Fruit fly (Drosophila melanogaster) whole organism, embryonic: ENCODE measurements around the gene Obp28a.

Experiments
- B-H1 ChIP-seq: fragments of 200-800 bp; sonication (Bioruptor generic); IDR thresholded peaks from 3 replicates; pipeline ENCODE4 v1.3.6; 2022; ENCODE audit warnings: missing biosample characterization, missing genetic modification characterization
- Bgb ChIP-seq: fragments of 200-800 bp; sonication (Bioruptor generic); IDR thresholded peaks from 2 replicates; pipeline ENCODE4 v1.3.6; 2022; ENCODE audit warnings: missing biosample characterization, missing genetic modification characterization; ENCODE audit not compliant: partially characterized antibody
- BtbVII ChIP-seq: fragments of 200-800 bp; sonication (Bioruptor generic); optimal IDR thresholded peaks from 3 replicates; lab custom pipeline; 2017; ENCODE audit warnings: missing biosample characterization, mild to moderate bottlenecking, missing genetic modification characterization
- CG1024 ChIP-seq: fragments of 200-800 bp; sonication (Bioruptor generic); IDR thresholded peaks from 2 replicates; pipeline ENCODE4 v1.3.6; 2022; ENCODE audit warnings: missing biosample characterization, missing genetic modification characterization
- CG12219 ChIP-seq: fragments of 200-800 bp; sonication (Bioruptor generic); optimal IDR thresholded peaks from 3 replicates; lab custom pipeline; 2018; ENCODE audit warnings: missing biosample characterization, mild to moderate bottlenecking, missing genetic modification characterization
- CG12659 ChIP-seq: fragments of 200-800 bp; sonication (Bioruptor generic); optimal IDR thresholded peaks from 3 replicates; lab custom pipeline; 2017; ENCODE audit warnings: mild to moderate bottlenecking, missing biosample characterization, missing genetic modification reagents, missing genetic modification characterization
- CG15479 ChIP-seq: fragments of 200-800 bp; sonication (Bioruptor generic); optimal IDR thresholded peaks from 3 replicates; lab custom pipeline; 2019; ENCODE audit warnings: missing biosample characterization, mild to moderate bottlenecking, missing genetic modification characterization, moderate library complexity
- CG16813 ChIP-seq: fragments of 200-800 bp; sonication (Bioruptor generic); IDR thresholded peaks from 3 replicates; pipeline ENCODE4 v1.3.6; 2022; ENCODE audit warnings: missing biosample characterization, missing genetic modification characterization; ENCODE audit not compliant: partially characterized antibody
- CG17186 ChIP-seq: fragments of 200-800 bp; sonication (Bioruptor generic); optimal IDR thresholded peaks from 3 replicates; lab custom pipeline; 2017; ENCODE audit warnings: missing biosample characterization, missing genetic modification reagents, missing genetic modification characterization
- CG18619 ChIP-seq: fragments of 200-800 bp; sonication (Bioruptor generic); optimal IDR thresholded peaks from 3 replicates; lab custom pipeline; 2017; ENCODE audit warnings: missing biosample characterization, mild to moderate bottlenecking, missing genetic modification characterization
- CG2875 ChIP-seq: fragments of 200-800 bp; sonication (Bioruptor generic); optimal IDR thresholded peaks from 2 replicates; lab custom pipeline; 2017; ENCODE audit warnings: missing biosample characterization, mild to moderate bottlenecking, missing genetic modification characterization, missing genetic modification reagents
- CG4707 ChIP-seq: fragments of 200-800 bp; sonication (Bioruptor generic); optimal IDR thresholded peaks from 2 replicates; lab custom pipeline; 2018; ENCODE audit warnings: missing biosample characterization, mild to moderate bottlenecking, missing genetic modification characterization, moderate library complexity
- CG4820 ChIP-seq: fragments of 200-800 bp; sonication (Bioruptor generic); optimal IDR thresholded peaks from 3 replicates; lab custom pipeline; 2016; ENCODE audit warnings: missing biosample characterization, missing genetic modification characterization
- CG6813 ChIP-seq: fragments of 200-800 bp; sonication (Bioruptor generic); optimal IDR thresholded peaks from 2 replicates; lab custom pipeline; 2017; ENCODE audit warnings: missing biosample characterization, missing genetic modification characterization, mild to moderate bottlenecking, moderate library complexity, missing genetic modification reagents
- CG7745 ChIP-seq: fragments of 200-800 bp; sonication (Bioruptor generic); optimal IDR thresholded peaks from 2 replicates; lab custom pipeline; 2018; ENCODE audit warnings: missing biosample characterization, mild to moderate bottlenecking, missing genetic modification characterization, moderate library complexity
- CG9797 ChIP-seq: fragments of 200-800 bp; sonication (Bioruptor generic); optimal IDR thresholded peaks from 3 replicates; lab custom pipeline; 2018; ENCODE audit warnings: missing biosample characterization, mild to moderate bottlenecking, missing genetic modification characterization
- CoRest ChIP-seq: fragments of 200-800 bp; sonication (Bioruptor generic); optimal IDR thresholded peaks from 3 replicates; lab custom pipeline; 2018; ENCODE audit warnings: missing biosample characterization, mild to moderate bottlenecking, missing genetic modification characterization, moderate library complexity
- Dad ChIP-seq: fragments of 200-800 bp; sonication (Bioruptor generic); optimal IDR thresholded peaks from 3 replicates; lab custom pipeline; 2016; ENCODE audit warnings: missing biosample characterization, missing genetic modification characterization
- Ets97D ChIP-seq: fragments of 200-800 bp; sonication (Bioruptor generic); optimal IDR thresholded peaks from 3 replicates; lab custom pipeline; 2016; ENCODE audit warnings: missing biosample characterization, missing genetic modification characterization
- H15 ChIP-seq: fragments of 200-800 bp; sonication (Bioruptor generic); IDR thresholded peaks from 3 replicates; pipeline ENCODE4 v1.3.6; 2022; ENCODE audit warnings: missing biosample characterization, missing genetic modification characterization
- Lhr ChIP-seq: fragments of 200-800 bp; sonication (Bioruptor generic); optimal IDR thresholded peaks from 3 replicates; lab custom pipeline; 2017; ENCODE audit warnings: mild to moderate bottlenecking, missing biosample characterization, missing genetic modification reagents, missing genetic modification characterization
- Meics ChIP-seq: fragments of 200-800 bp; sonication (Bioruptor generic); optimal IDR thresholded peaks from 2 replicates; lab custom pipeline; 2017; ENCODE audit warnings: missing biosample characterization, mild to moderate bottlenecking, missing genetic modification characterization
- Pdp1 ChIP-seq, 2 experiments: fragments of 200-800 bp; sonication (Bioruptor generic); optimal IDR thresholded peaks; 3 replicates each; lab custom pipeline; 2016; ENCODE audit warnings: missing biosample characterization in 2 of 2, missing genetic modification characterization in 2 of 2, mild to moderate bottlenecking in 1 of 2, moderate library complexity in 1 of 2
- YL-1 ChIP-seq: fragments of 200-800 bp; sonication (Bioruptor generic); optimal IDR thresholded peaks from 3 replicates; lab custom pipeline; 2017; ENCODE audit warnings: missing biosample characterization, mild to moderate bottlenecking, missing genetic modification characterization
- bowl ChIP-seq: fragments of 200-800 bp; sonication (Bioruptor generic); IDR thresholded peaks from 2 replicates; pipeline ENCODE4 v1.3.6; 2022; ENCODE audit warnings: missing biosample characterization, missing genetic modification characterization
- caup ChIP-seq: fragments of 200-800 bp; sonication (Bioruptor generic); optimal IDR thresholded peaks from 3 replicates; lab custom pipeline; 2017; ENCODE audit warnings: missing biosample characterization, mild to moderate bottlenecking, missing genetic modification characterization, moderate library complexity; ENCODE audit not compliant: severe bottlenecking
- cg ChIP-seq: fragments of 200-800 bp; sonication (Bioruptor generic); optimal IDR thresholded peaks from 3 replicates; lab custom pipeline; 2019; ENCODE audit warnings: missing biosample characterization, mild to moderate bottlenecking, missing genetic modification characterization, moderate library complexity
- ci ChIP-seq: fragments of 200-800 bp; sonication (Bioruptor generic); IDR thresholded peaks from 3 replicates; pipeline ENCODE4 v1.3.6; 2022; ENCODE audit warnings: missing biosample characterization, missing genetic modification characterization
- corto ChIP-seq: fragments of 200-800 bp; sonication (Bioruptor generic); optimal IDR thresholded peaks from 2 replicates; lab custom pipeline; 2016; ENCODE audit warnings: missing biosample characterization, mild to moderate bottlenecking, missing genetic modification characterization, moderate library complexity
- crp ChIP-seq, 2 experiments: fragments of 200-800 bp; sonication (Bioruptor generic); optimal IDR thresholded peaks; 2 replicates in 1 of 2; 3 replicates in 1 of 2; lab custom pipeline; 2017; ENCODE audit warnings: missing biosample characterization in 2 of 2, missing genetic modification characterization in 2 of 2, mild to moderate bottlenecking in 1 of 2, moderate library complexity in 1 of 2
- dimm ChIP-seq: fragments of 200-800 bp; sonication (Bioruptor generic); IDR thresholded peaks from 2 replicates; pipeline ENCODE4 v1.3.6; 2022; ENCODE audit warnings: missing biosample characterization, missing genetic modification characterization
- exex ChIP-seq: fragments of 200-800 bp; sonication (Bioruptor generic); optimal IDR thresholded peaks from 4 replicates; lab custom pipeline; 2018; ENCODE audit warnings: missing biosample characterization, mild to moderate bottlenecking, missing genetic modification characterization, moderate library complexity
- eyg ChIP-seq: fragments of 200-800 bp; sonication (Bioruptor generic); optimal IDR thresholded peaks from 3 replicates; lab custom pipeline; 2016; ENCODE audit warnings: missing biosample characterization, missing genetic modification characterization
- fd96Cb ChIP-seq: fragments of 200-800 bp; sonication (Bioruptor generic); optimal IDR thresholded peaks from 2 replicates; lab custom pipeline; 2018; ENCODE audit warnings: missing biosample characterization, mild to moderate bottlenecking, missing genetic modification characterization, moderate library complexity
- fru ChIP-seq: fragments of >200 bp; optimal IDR thresholded peaks from 2 replicates; lab custom pipeline; 2017
- gsb ChIP-seq: fragments of 200-800 bp; sonication (Bioruptor generic); IDR thresholded peaks from 2 replicates; pipeline ENCODE4 v1.3.6; 2022; ENCODE audit warnings: missing biosample characterization, missing genetic modification characterization
- insv ChIP-seq, 2 experiments: fragments of 200-800 bp; sonication (Bioruptor generic); optimal IDR thresholded peaks; 3 replicates each; lab custom pipeline; 2016 to 2018; ENCODE audit warnings: missing biosample characterization in 2 of 2, missing genetic modification characterization in 2 of 2
- jing ChIP-seq: fragments of 200-800 bp; sonication (Bioruptor generic); optimal IDR thresholded peaks from 2 replicates; lab custom pipeline; 2018; ENCODE audit warnings: missing biosample characterization, mild to moderate bottlenecking, missing genetic modification characterization
- kay ChIP-seq: fragments of 200-800 bp; sonication (Bioruptor generic); optimal IDR thresholded peaks from 2 replicates; lab custom pipeline; 2016; ENCODE audit warnings: missing biosample characterization, missing genetic modification characterization
- kni ChIP-seq: fragments of 200-800 bp; sonication (Bioruptor generic); optimal IDR thresholded peaks from 3 replicates; lab custom pipeline; 2017; ENCODE audit warnings: mild to moderate bottlenecking, missing biosample characterization, missing genetic modification reagents, missing genetic modification characterization
- luna ChIP-seq: fragments of 200-800 bp; sonication (Bioruptor generic); optimal IDR thresholded peaks from 2 replicates; lab custom pipeline; 2016; ENCODE audit warnings: missing biosample characterization, missing genetic modification characterization
- org-1 ChIP-seq: fragments of 200-800 bp; sonication (Bioruptor generic); optimal IDR thresholded peaks from 2 replicates; lab custom pipeline; 2017; ENCODE audit warnings: missing biosample characterization, missing genetic modification characterization
- pb ChIP-seq: fragments of 200-800 bp; sonication (Bioruptor generic); optimal IDR thresholded peaks from 3 replicates; lab custom pipeline; 2016; ENCODE audit warnings: missing biosample characterization, missing genetic modification characterization
- pros ChIP-seq: fragments of 200-800 bp; sonication (Bioruptor generic); optimal IDR thresholded peaks from 3 replicates; lab custom pipeline; 2019; ENCODE audit warnings: missing biosample characterization, mild to moderate bottlenecking, missing genetic modification characterization, moderate library complexity
- pum ChIP-seq: fragments of 200-800 bp; sonication (Bioruptor generic); optimal IDR thresholded peaks from 2 replicates; lab custom pipeline; 2016; ENCODE audit warnings: missing biosample characterization, missing genetic modification characterization
- schlank ChIP-seq: fragments of 200-800 bp; sonication (Bioruptor generic); optimal IDR thresholded peaks from 2 replicates; lab custom pipeline; 2018; ENCODE audit warnings: missing biosample characterization, mild to moderate bottlenecking, missing genetic modification characterization
- shn ChIP-seq: fragments of 200-800 bp; sonication (Bioruptor generic); optimal IDR thresholded peaks from 3 replicates; lab custom pipeline; 2016; ENCODE audit warnings: missing biosample characterization, missing genetic modification characterization
- tap ChIP-seq: fragments of 200-800 bp; optimal IDR thresholded peaks from 3 replicates; lab custom pipeline; 2019; ENCODE audit warnings: missing biosample characterization, mild to moderate bottlenecking, missing genetic modification characterization, moderate library complexity
- twi ChIP-seq: fragments of 200-800 bp; optimal IDR thresholded peaks from 2 replicates; lab custom pipeline; 2019; ENCODE audit warnings: missing biosample characterization, mild to moderate bottlenecking, missing genetic modification characterization, moderate library complexity
- zfh1 ChIP-seq: fragments of 200-800 bp; sonication (Bioruptor generic); IDR thresholded peaks from 3 replicates; pipeline ENCODE4 v1.3.6; 2022; ENCODE audit warnings: missing biosample characterization, missing genetic modification characterization

Gene Obp28a

DNA sequence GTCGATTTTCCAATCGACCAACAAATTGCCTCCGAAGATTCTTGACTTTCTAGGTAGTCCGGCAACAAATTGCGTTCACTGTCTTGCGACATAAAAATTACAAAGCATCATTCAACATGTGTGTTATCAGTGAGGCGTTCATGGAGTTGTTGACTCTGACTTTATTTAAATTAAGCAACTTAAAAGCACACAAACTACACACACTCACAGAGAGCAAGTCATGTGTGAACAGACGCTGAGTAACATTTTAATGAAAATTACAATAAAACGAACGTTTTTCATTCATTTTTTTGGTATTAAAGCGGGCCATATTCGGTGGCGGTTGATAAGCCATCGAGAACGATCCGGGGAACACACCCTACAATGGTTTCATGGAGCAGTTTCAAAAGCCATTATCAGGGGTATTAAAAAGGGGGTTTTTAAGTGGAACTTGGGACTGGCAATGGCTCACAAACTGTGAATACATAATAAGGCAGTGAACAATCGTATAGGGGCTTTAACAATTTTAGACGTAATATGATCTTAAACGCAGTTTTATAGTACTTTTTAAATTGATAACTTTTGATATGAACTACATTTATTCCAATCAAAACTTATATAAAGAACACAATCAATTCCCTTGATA is 31.1 kb upstream of the Obp28a start (continued):
- TF ChIP-seq pros (peak; percentile 28), eyg (GFP tag; lab: Kevin White, UChicago) (peak; percentile 7), tap (tag; lab: Kevin White, UChicago) (no peak), CG16813 (GFP tag; lab: Robert Waterston, UW) (no peak), Ets97D (GFP tag; lab: Kevin White, UChicago) (no peak), CG2875 (GFP tag; lab: Kevin White, UChicago) (no peak), fd96Cb (tag; lab: Kevin White, UChicago) (no peak), fru (lab: Kevin White, UChicago) (no peak), H15 (no peak), kay (GFP tag; lab: Kevin White, UChicago) (no peak), twi (tag; lab: Kevin White, UChicago) (peak; percentile 8), CG1024 (GFP tag; lab: Robert Waterston, UW) (no peak), CG4707 (GFP tag; lab: Kevin White, UChicago) (peak; percentile 34), BtbVII (GFP tag; lab: Kevin White, UChicago) (no peak), CG12219 (GFP tag; lab: Kevin White, UChicago) (no peak), dimm (GFP tag; lab: Robert Waterston, UW) (no peak), CG12659 (GFP tag; lab: Kevin White, UChicago) (no peak), bowl (no peak), cg (peak; percentile 7), kni (GFP tag; lab: Kevin White, UChicago) (peak; percentile 8), CoRest (tag; lab: Kevin White, UChicago) (no peak), Lhr (GFP tag; lab: Kevin White, UChicago) (no peak), insv (GFP tag; optimal IDR thresholded peaks at IDR 0.05; lab: Kevin White, UChicago) (no peak), B-H1 (GFP tag; lab: Robert Waterston, UW) (no peak), ci (GFP tag; lab: Robert Waterston, UW) (no peak), org-1 (GFP tag; lab: Kevin White, UChicago) (no peak), CG15479 (GFP tag; lab: Kevin White, UChicago) (peak; percentile 40), shn (no peak), schlank (no peak), corto (GFP tag; lab: Kevin White, UChicago) (no peak), YL-1 (GFP tag; lab: Kevin White, UChicago) (no peak), caup (GFP tag; lab: Kevin White, UChicago) (peak; percentile 14), pum (GFP tag; lab: Kevin White, UChicago) (no peak), CG18619 (GFP tag; lab: Kevin White, UChicago) (no peak), Dad (GFP tag; lab: Kevin White, UChicago) (no peak), Pdp1 (GFP tag; optimal IDR thresholded peaks at IDR 0.05; lab: Kevin White, UChicago) (peak in 1 of 2 experiments; percentile 42), gsb (no peak), Meics (no peak), pb (GFP tag; lab: Kevin White, UChicago) (no peak), CG4820 (GFP tag; lab: Kevin White, UChicago) (no peak), CG7745 (tag; lab: Kevin White, UChicago) (no peak), Bgb (GFP tag; lab: Robert Waterston, UW) (no peak), exex (tag; lab: Kevin White, UChicago) (peak; percentile 10), CG17186 (GFP tag; lab: Kevin White, UChicago) (no peak), CG6813 (no peak), CG9797 (GFP tag; lab: Kevin White, UChicago) (no peak), zfh1 (GFP tag; lab: Robert Waterston, UW) (no peak), crp (GFP tag; optimal IDR thresholded peaks at IDR 0.05; lab: Kevin White, UChicago) (no peak), jing (no peak), luna (GFP tag; lab: Kevin White, UChicago) (no peak)
